Worm (Caenorhabditis elegans): Measurements from ENCODE around the gene ZK1290.7.

- TF ChIP-seq cnd-1 (tag; optimal IDR thresholded peaks at IDR 0.05): no peak
- no peak for TF ChIP-seq nhr-12 (tag; optimal IDR thresholded peaks at IDR 0.05)
Measured at ce11 chrII:7542952-7543351, 17.6 kb upstream of the ZK1290.7 start.
